Fruit fly (Drosophila melanogaster): ENCODE measurements around the gene Dlip1.
A peak's percentile ranks its signal among the peaks of the same experiment; 100 is the strongest.

dm6 chrX:9155715-9156387 is 2.6 kb upstream of the Dlip1 start:
- TF ChIP-seq CG11902 (GFP tag; optimal IDR thresholded peaks at IDR 0.05) (no peak), fd85E (GFP tag; optimal IDR thresholded peaks at IDR 0.05) (no peak), CG3919 (GFP tag; optimal IDR thresholded peaks at IDR 0.05) (no peak), CG10669 (GFP tag; optimal IDR thresholded peaks at IDR 0.05) (peak; percentile 16), acj6 (GFP tag; optimal IDR thresholded peaks at IDR 0.05) (no peak), CG34406 (GFP tag; optimal IDR thresholded peaks at IDR 0.05) (no peak), svp (GFP tag) (peak; percentile 60)
